Worm (Caenorhabditis elegans) whole organism, early embryonic: Measurements from ENCODE around the gene srsx-32.

Experiments used
- B0310.2 ChIP-seq: sonication (generic microtip); optimal IDR thresholded peaks from 2 replicates; lab custom pipeline; 2016; ENCODE audit warnings: mild to moderate bottlenecking, missing genetic modification characterization, missing compliant biosample characterization
- F13C5.2 ChIP-seq: sonication (generic microtip); optimal IDR thresholded peaks from 2 replicates; lab custom pipeline; 2017; ENCODE audit warnings: mild to moderate bottlenecking, missing genetic modification characterization, inconsistent platforms, missing compliant biosample characterization
- aly-1 ChIP-seq: sonication (generic microtip); optimal IDR thresholded peaks from 2 replicates; lab custom pipeline; 2016; ENCODE audit warnings: missing genetic modification characterization, missing compliant biosample characterization
- ama-1 ChIP-seq: fragments of 150-350 bp; optimal IDR thresholded peaks from 2 replicates; lab custom pipeline; 2014
- ceh-13 ChIP-seq: fragments of 200-800 bp; sonication (Bioruptor generic); optimal IDR thresholded peaks from 2 replicates; lab custom pipeline; 2018; ENCODE audit warnings: mild to moderate bottlenecking, missing genetic modification characterization, missing compliant biosample characterization
- ceh-36 ChIP-seq: sonication (generic microtip); optimal IDR thresholded peaks from 2 replicates; lab custom pipeline; 2016; ENCODE audit warnings: missing genetic modification characterization, inconsistent platforms, missing compliant biosample characterization
- ets-7 ChIP-seq: sonication (generic microtip); optimal IDR thresholded peaks from 2 replicates; lab custom pipeline; 2016; ENCODE audit warnings: missing genotype, missing genetic modification characterization, missing compliant biosample characterization
- flt-1 ChIP-seq: fragments of 200-800 bp; sonication (Bioruptor generic); IDR thresholded peaks from 2 replicates; pipeline ENCODE4 v1.3.6; 2022; ENCODE audit warnings: missing genetic modification characterization, missing compliant biosample characterization
- hmbx-1 ChIP-seq: sonication (generic microtip); optimal IDR thresholded peaks from 2 replicates; lab custom pipeline; 2016; ENCODE audit warnings: mild to moderate bottlenecking, missing genetic modification characterization, missing compliant biosample characterization
- hmg-4 ChIP-seq: fragments of 200-800 bp; sonication (Bioruptor generic); optimal IDR thresholded peaks from 2 replicates; lab custom pipeline; 2018; ENCODE audit warnings: mild to moderate bottlenecking, missing genetic modification characterization, missing compliant biosample characterization
- hnd-1 ChIP-seq: sonication (generic microtip); optimal IDR thresholded peaks from 2 replicates; lab custom pipeline; 2016; ENCODE audit warnings: missing genetic modification characterization, missing compliant biosample characterization
- pes-1 ChIP-seq: fragments of 200-800 bp; sonication (Bioruptor generic); IDR thresholded peaks from 2 replicates; pipeline ENCODE4 v1.3.6; 2022; ENCODE audit warnings: missing genetic modification reagents, missing genetic modification characterization, missing compliant biosample characterization
- scrt-1 ChIP-seq: fragments of 200-800 bp; sonication (Bioruptor generic); IDR thresholded peaks from 2 replicates; pipeline ENCODE4 v1.3.6; 2022; ENCODE audit warnings: missing genetic modification characterization, missing compliant biosample characterization
- sea-1 ChIP-seq: fragments of 200-800 bp; sonication (Bioruptor generic); conservative IDR thresholded peaks from 2 replicates; pipeline ENCODE4 v1.3.6; 2022; ENCODE audit warnings: missing genetic modification characterization, missing compliant biosample characterization
- tbx-11 ChIP-seq: fragments of 200-800 bp; sonication (Bioruptor generic); IDR thresholded peaks from 2 replicates; pipeline ENCODE4 v1.3.6; 2022; ENCODE audit warnings: missing genetic modification characterization, missing compliant biosample characterization
- tbx-37 ChIP-seq: fragments of 200-800 bp; sonication (Bioruptor generic); conservative IDR thresholded peaks from 2 replicates; pipeline ENCODE4 v1.3.6; 2022; ENCODE audit warnings: missing genetic modification reagents, missing genetic modification characterization, missing compliant biosample characterization
- tra-4 ChIP-seq: sonication (generic microtip); optimal IDR thresholded peaks from 2 replicates; lab custom pipeline; 2017; ENCODE audit warnings: missing genetic modification characterization, missing compliant biosample characterization

The srsx-32 gene

DNA sequence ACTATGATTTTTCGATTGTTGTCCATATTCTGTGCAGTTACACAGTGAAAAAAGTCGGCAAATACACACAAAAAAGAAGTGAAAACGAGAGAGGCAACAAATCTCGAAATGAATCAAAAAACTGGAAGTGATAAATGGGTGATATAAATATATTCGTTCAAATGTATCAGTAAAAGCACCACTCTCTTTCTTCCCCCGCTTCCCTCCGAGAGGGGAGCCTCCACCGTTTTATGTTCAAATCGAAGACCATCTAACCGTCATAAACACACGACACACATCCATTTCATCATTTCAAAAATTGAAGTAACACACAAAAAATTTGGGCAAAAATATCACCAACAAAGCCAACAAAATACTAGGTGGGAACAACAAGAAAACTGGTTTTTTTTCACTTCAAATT, 9.9 kb downstream of the srsx-32 start, which contains the start of gene F20A1.6:
TSS of gene F20A1.6 (minus strand) at position 101 of the 400 bp plus-strand sequence.
- TF ChIP-seq tra-4 (tag; lab: Kevin White, UChicago), result no peak
- TF ChIP-seq sea-1 (GFP tag; lab: Robert Waterston, UW), result no peak
- TF ChIP-seq flt-1 (GFP tag; lab: Robert Waterston, UW), result no peak
- TF ChIP-seq hmg-4 (GFP tag; lab: Kevin White, UChicago), result no peak
- TF ChIP-seq pes-1 (GFP tag; lab: Robert Waterston, UW), result no peak
- TF ChIP-seq B0310.2, result no peak
- no peak for TF ChIP-seq tbx-37
- TF ChIP-seq aly-1 (tag; lab: Kevin White, UChicago), result no peak
- no peak for TF ChIP-seq ceh-13 (GFP tag; lab: Kevin White, UChicago)
- no peak for TF ChIP-seq hmbx-1 (tag; lab: Kevin White, UChicago)
- TF ChIP-seq ama-1 (lab: Kevin White, UChicago), result no peak
- no peak for TF ChIP-seq tbx-11 (GFP tag; lab: Robert Waterston, UW)
- TF ChIP-seq ceh-36 (tag; lab: Kevin White, UChicago), result no peak
- TF ChIP-seq ets-7 (tag; lab: Kevin White, UChicago), result no peak
- no peak for TF ChIP-seq hnd-1 (tag; lab: Kevin White, UChicago)
- TF ChIP-seq F13C5.2 (tag; lab: Kevin White, UChicago), result no peak
- no peak for TF ChIP-seq scrt-1 (GFP tag; lab: Robert Waterston, UW)

DNA sequence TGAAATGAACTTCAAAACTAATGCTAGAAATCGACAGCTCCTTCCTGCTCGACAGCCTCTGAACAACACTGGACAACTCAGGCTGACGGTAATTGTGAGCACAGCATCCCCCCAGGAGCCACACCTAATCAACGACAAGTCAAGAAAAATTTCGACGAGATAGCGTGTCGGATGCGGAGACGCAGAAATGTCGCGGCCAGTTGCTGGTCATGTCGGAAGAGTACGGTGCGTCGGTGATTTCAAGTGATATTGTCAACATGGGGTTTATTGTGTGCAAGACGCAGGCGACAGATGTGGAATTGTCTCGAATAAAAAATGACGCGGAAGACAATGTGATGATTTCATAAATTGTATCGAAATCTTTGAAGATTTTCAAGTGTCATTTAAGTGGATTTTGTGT, 19.3 kb downstream of the srsx-32 start, which contains the start of gene twk-11:
TSS of gene twk-11 (minus strand) at position 101 of the 400 bp plus-strand sequence.
- TF ChIP-seq hmg-4 (GFP tag; lab: Kevin White, UChicago), result no peak
- TF ChIP-seq B0310.2, result no peak
- TF ChIP-seq ets-7 (tag; lab: Kevin White, UChicago), result no peak
- TF ChIP-seq ceh-13 (GFP tag; lab: Kevin White, UChicago), result no peak
- TF ChIP-seq aly-1 (tag; lab: Kevin White, UChicago), result no peak
- no peak for TF ChIP-seq scrt-1 (GFP tag; lab: Robert Waterston, UW)
- no peak for TF ChIP-seq ama-1 (lab: Kevin White, UChicago)
- no peak for TF ChIP-seq sea-1 (GFP tag; lab: Robert Waterston, UW)

DNA sequence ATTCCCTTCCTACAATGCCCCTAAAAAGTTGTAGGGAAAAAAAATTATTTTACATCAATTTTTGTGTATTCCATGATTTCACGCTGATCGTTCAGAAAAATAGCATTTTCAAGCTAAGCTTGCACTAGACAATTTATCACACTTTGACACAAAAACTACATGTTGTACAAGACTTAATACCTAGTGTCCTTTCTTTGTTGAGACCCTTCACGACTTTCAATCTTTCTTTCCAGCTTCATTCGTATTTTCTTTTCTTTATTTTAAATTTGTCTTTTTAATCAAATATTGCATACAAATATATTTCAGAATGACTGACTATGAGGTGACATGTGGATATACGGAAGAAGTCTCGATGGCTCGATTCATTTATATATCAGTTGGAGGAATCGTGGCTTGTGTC, 28.8 kb downstream of the srsx-32 start, which contains the start of gene F20A1.2:
TSS of gene F20A1.2 (plus strand) at position 301 of the 400 bp plus-strand sequence.
- TF ChIP-seq ets-7 (tag; lab: Kevin White, UChicago) (no peak), scrt-1 (GFP tag; lab: Robert Waterston, UW) (no peak), aly-1 (tag; lab: Kevin White, UChicago) (no peak), hmg-4 (GFP tag; lab: Kevin White, UChicago) (no peak), flt-1 (GFP tag; lab: Robert Waterston, UW) (no peak), tra-4 (tag; lab: Kevin White, UChicago) (no peak), ceh-13 (GFP tag; lab: Kevin White, UChicago) (no peak), ama-1 (lab: Kevin White, UChicago) (no peak), hmbx-1 (tag; lab: Kevin White, UChicago) (no peak)

ce11 chrV:7047512-7047911, 30.4 kb downstream of the srsx-32 start, which contains the start of gene F20A1.8:
TSS of gene F20A1.8 (minus strand) at chrV:7047612.
- TF ChIP-seq scrt-1 (GFP tag; lab: Robert Waterston, UW), result no peak

ce11 chrV:7050153-7050552, 33.0 kb downstream of the srsx-32 start:
- TF ChIP-seq tra-4 (tag; lab: Kevin White, UChicago) (no peak), tbx-37 (no peak), hnd-1 (tag; lab: Kevin White, UChicago) (no peak), hmbx-1 (tag; lab: Kevin White, UChicago) (no peak), pes-1 (GFP tag; lab: Robert Waterston, UW) (no peak), B0310.2 (no peak), hmg-4 (GFP tag; lab: Kevin White, UChicago) (no peak), flt-1 (GFP tag; lab: Robert Waterston, UW) (no peak), scrt-1 (GFP tag; lab: Robert Waterston, UW) (no peak), ceh-13 (GFP tag; lab: Kevin White, UChicago) (no peak), ceh-36 (tag; lab: Kevin White, UChicago) (no peak), ama-1 (lab: Kevin White, UChicago) (no peak), aly-1 (tag; lab: Kevin White, UChicago) (no peak), F13C5.2 (tag; lab: Kevin White, UChicago) (no peak), sea-1 (GFP tag; lab: Robert Waterston, UW) (no peak), ets-7 (tag; lab: Kevin White, UChicago) (no peak), tbx-11 (GFP tag; lab: Robert Waterston, UW) (no peak)

- TF ChIP-seq aly-1 (tag; lab: Kevin White, UChicago) (no peak), hnd-1 (tag; lab: Kevin White, UChicago) (no peak), ceh-36 (tag; lab: Kevin White, UChicago) (no peak), scrt-1 (GFP tag; lab: Robert Waterston, UW) (no peak), pes-1 (GFP tag; lab: Robert Waterston, UW) (no peak)
Measured at ce11 chrV:7051133-7051765, 34.1 kb downstream of the srsx-32 start, which contains the start of the genes tofu-2 and spig-1. TSS of gene tofu-2 (minus strand) at chrV:7051248. TSS of gene spig-1 (plus strand) at chrV:7051715.

ce11 chrV:7053100-7053499, 35.9 kb downstream of the srsx-32 start, which contains the start of gene txt-17:
TSS of gene txt-17 (minus strand) at chrV:7053200.
- no peak for TF ChIP-seq F13C5.2 (tag; lab: Kevin White, UChicago)
- no peak for TF ChIP-seq hmbx-1 (tag; lab: Kevin White, UChicago)
- TF ChIP-seq tbx-37, result no peak
